Worm (Caenorhabditis elegans) whole organism, early embryonic: ENCODE results near the gene F45D3.1.

Source experiments
- B0310.2 ChIP-seq: sonication (generic microtip); optimal IDR thresholded peaks from 2 replicates; lab custom pipeline; 2016; ENCODE audit warnings: mild to moderate bottlenecking, missing genetic modification characterization, missing compliant biosample characterization
- F13C5.2 ChIP-seq: sonication (generic microtip); optimal IDR thresholded peaks from 2 replicates; lab custom pipeline; 2017; ENCODE audit warnings: mild to moderate bottlenecking, missing genetic modification characterization, inconsistent platforms, missing compliant biosample characterization
- aly-1 ChIP-seq: sonication (generic microtip); optimal IDR thresholded peaks from 2 replicates; lab custom pipeline; 2016; ENCODE audit warnings: missing genetic modification characterization, missing compliant biosample characterization
- ama-1 ChIP-seq: fragments of 150-350 bp; optimal IDR thresholded peaks from 2 replicates; lab custom pipeline; 2014
- ceh-13 ChIP-seq: fragments of 200-800 bp; sonication (Bioruptor generic); optimal IDR thresholded peaks from 2 replicates; lab custom pipeline; 2018; ENCODE audit warnings: mild to moderate bottlenecking, missing genetic modification characterization, missing compliant biosample characterization
- ceh-36 ChIP-seq: sonication (generic microtip); optimal IDR thresholded peaks from 2 replicates; lab custom pipeline; 2016; ENCODE audit warnings: missing genetic modification characterization, inconsistent platforms, missing compliant biosample characterization
- ets-7 ChIP-seq: sonication (generic microtip); optimal IDR thresholded peaks from 2 replicates; lab custom pipeline; 2016; ENCODE audit warnings: missing genotype, missing genetic modification characterization, missing compliant biosample characterization
- flt-1 ChIP-seq: fragments of 200-800 bp; sonication (Bioruptor generic); IDR thresholded peaks from 2 replicates; pipeline ENCODE4 v1.3.6; 2022; ENCODE audit warnings: missing genetic modification characterization, missing compliant biosample characterization
- hmbx-1 ChIP-seq: sonication (generic microtip); optimal IDR thresholded peaks from 2 replicates; lab custom pipeline; 2016; ENCODE audit warnings: mild to moderate bottlenecking, missing genetic modification characterization, missing compliant biosample characterization
- hmg-4 ChIP-seq: fragments of 200-800 bp; sonication (Bioruptor generic); optimal IDR thresholded peaks from 2 replicates; lab custom pipeline; 2018; ENCODE audit warnings: mild to moderate bottlenecking, missing genetic modification characterization, missing compliant biosample characterization
- hnd-1 ChIP-seq: sonication (generic microtip); optimal IDR thresholded peaks from 2 replicates; lab custom pipeline; 2016; ENCODE audit warnings: missing genetic modification characterization, missing compliant biosample characterization
- pes-1 ChIP-seq: fragments of 200-800 bp; sonication (Bioruptor generic); IDR thresholded peaks from 2 replicates; pipeline ENCODE4 v1.3.6; 2022; ENCODE audit warnings: missing genetic modification reagents, missing genetic modification characterization, missing compliant biosample characterization
- scrt-1 ChIP-seq: fragments of 200-800 bp; sonication (Bioruptor generic); IDR thresholded peaks from 2 replicates; pipeline ENCODE4 v1.3.6; 2022; ENCODE audit warnings: missing genetic modification characterization, missing compliant biosample characterization
- sea-1 ChIP-seq: fragments of 200-800 bp; sonication (Bioruptor generic); conservative IDR thresholded peaks from 2 replicates; pipeline ENCODE4 v1.3.6; 2022; ENCODE audit warnings: missing genetic modification characterization, missing compliant biosample characterization
- tbx-11 ChIP-seq: fragments of 200-800 bp; sonication (Bioruptor generic); IDR thresholded peaks from 2 replicates; pipeline ENCODE4 v1.3.6; 2022; ENCODE audit warnings: missing genetic modification characterization, missing compliant biosample characterization
- tbx-37 ChIP-seq: fragments of 200-800 bp; sonication (Bioruptor generic); conservative IDR thresholded peaks from 2 replicates; pipeline ENCODE4 v1.3.6; 2022; ENCODE audit warnings: missing genetic modification reagents, missing genetic modification characterization, missing compliant biosample characterization
- tra-4 ChIP-seq: sonication (generic microtip); optimal IDR thresholded peaks from 2 replicates; lab custom pipeline; 2017; ENCODE audit warnings: missing genetic modification characterization, missing compliant biosample characterization

Gene F45D3.1

DNA sequence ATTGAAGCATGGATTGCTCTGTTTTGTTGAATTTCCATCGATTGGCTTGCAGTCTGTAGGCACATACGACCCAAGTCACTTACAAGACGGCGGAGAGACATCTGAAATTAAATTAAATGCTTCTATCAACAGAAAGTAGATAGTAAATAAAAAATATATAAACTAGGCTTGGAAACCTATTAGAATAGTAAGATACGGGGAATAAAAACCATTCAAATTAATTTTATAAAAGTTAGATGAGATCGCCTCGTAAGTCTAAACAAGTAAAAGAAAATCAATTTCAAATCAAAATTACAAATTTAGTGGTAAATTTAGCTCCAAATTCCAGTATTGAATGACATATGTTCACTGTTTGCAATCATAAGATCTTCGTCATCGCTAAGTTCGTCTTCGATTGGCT lies 32.3 kb upstream of the F45D3.1 start, which contains the start of gene mrps-11:
mrps-11 (minus strand) TSS at position 101 of the 400 bp plus-strand sequence.
- TF ChIP-seq tbx-37 (GFP tag; lab: Robert Waterston, UW) (no peak), tbx-11 (GFP tag; lab: Robert Waterston, UW) (no peak), B0310.2 (tag; lab: Kevin White, UChicago) (no peak), hmbx-1 (tag; lab: Kevin White, UChicago) (no peak), ets-7 (tag; lab: Kevin White, UChicago) (no peak), flt-1 (GFP tag; lab: Robert Waterston, UW) (no peak), scrt-1 (GFP tag; lab: Robert Waterston, UW) (no peak), F13C5.2 (tag; lab: Kevin White, UChicago) (no peak), hnd-1 (tag; lab: Kevin White, UChicago) (no peak), ceh-13 (no peak)

DNA sequence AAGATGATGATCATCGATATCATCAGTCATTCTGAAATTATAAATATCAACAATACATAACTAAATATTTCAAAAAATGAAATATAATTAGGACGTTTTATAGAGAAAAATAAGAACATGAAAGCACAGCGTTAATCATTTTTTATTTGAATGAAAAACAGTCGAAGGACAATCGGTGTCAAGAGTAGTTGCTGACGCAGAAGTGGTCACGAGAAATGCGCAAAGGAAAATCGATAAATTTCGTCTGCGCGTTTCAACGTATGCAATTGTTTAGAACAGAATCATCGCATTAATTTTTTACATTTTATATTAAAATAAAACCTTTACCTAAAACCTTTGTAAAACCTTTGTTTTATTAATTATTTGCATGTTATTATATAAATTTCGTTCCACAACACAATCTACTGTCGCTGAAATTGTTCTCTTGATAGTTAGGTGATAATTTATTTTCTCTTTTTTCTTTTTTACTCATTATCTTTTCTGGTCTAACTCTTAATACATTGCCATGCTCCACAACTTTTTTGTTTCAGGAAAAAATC lies 29.1 kb upstream of the F45D3.1 start, which contains the start of the genes W04D2.4 and rbm-25:
W04D2.4 (minus strand) TSS at position 31 of the 539 bp plus-strand sequence.
rbm-25 (plus strand) TSS at position 489 of the 539 bp plus-strand sequence.
- TF ChIP-seq F13C5.2 (tag; lab: Kevin White, UChicago) = peak; percentile 53
- TF ChIP-seq tbx-37 (GFP tag; lab: Robert Waterston, UW) = no peak

DNA sequence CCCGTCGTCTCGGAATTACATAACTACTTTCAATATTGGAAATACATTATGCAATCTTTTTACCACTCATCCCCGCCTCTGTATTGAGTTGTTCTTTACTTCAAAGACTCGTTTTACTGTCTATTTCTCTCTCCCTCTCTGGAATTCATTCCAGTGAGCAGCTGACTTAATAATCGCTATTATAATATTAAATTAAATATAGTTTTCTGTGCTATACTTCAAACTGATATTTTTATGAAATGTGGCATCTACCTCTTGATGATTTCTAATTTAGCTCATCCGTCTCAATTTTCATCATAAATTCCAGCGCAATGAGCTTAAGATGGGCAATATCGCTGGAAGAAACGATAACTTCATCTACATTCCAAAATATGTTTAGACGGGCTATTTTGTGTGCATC lies 23.4 kb upstream of the F45D3.1 start, which contains the start of gene T28H10.1:
T28H10.1 (plus strand) TSS at position 301 of the 400 bp plus-strand sequence.
- TF ChIP-seq ceh-13 = no peak
- TF ChIP-seq tra-4 (tag; lab: Kevin White, UChicago) = no peak
- TF ChIP-seq ets-7 (tag; lab: Kevin White, UChicago) = no peak
- TF ChIP-seq hmg-4 = no peak
- TF ChIP-seq ama-1 (lab: Kevin White, UChicago) = no peak
- TF ChIP-seq aly-1 (tag; lab: Kevin White, UChicago) = no peak
- TF ChIP-seq pes-1 (GFP tag; lab: Robert Waterston, UW) = no peak
- TF ChIP-seq hmbx-1 (tag; lab: Kevin White, UChicago) = no peak
- no peak for TF ChIP-seq tbx-37 (GFP tag; lab: Robert Waterston, UW)
- TF ChIP-seq flt-1 (GFP tag; lab: Robert Waterston, UW) = no peak
- TF ChIP-seq tbx-11 (GFP tag; lab: Robert Waterston, UW) = no peak
- TF ChIP-seq sea-1 (GFP tag; lab: Robert Waterston, UW) = no peak
- no peak for TF ChIP-seq ceh-36
- no peak for TF ChIP-seq hnd-1 (tag; lab: Kevin White, UChicago)
- no peak for TF ChIP-seq B0310.2 (tag; lab: Kevin White, UChicago)
- TF ChIP-seq F13C5.2 (tag; lab: Kevin White, UChicago) = no peak
- TF ChIP-seq scrt-1 (GFP tag; lab: Robert Waterston, UW) = no peak

DNA sequence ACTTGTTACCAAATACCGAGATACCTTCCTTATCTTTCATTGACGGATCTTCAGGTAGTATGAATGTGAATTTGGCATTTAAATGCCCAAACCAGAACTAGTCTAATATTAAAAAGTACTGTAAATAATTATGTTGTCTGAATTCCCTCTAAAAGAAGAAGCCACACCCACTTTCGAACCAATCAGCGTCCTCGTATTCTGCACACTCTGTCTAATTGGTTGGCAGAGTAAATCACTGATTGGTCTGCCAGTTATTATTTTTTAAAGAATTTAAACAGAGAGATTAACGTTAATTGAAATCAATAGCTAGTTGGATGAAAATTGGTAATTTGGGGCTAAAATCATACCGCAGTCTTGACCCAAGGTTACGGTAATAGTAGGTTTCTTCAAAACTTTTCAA lies 21.1 kb upstream of the F45D3.1 start:
- no peak for TF ChIP-seq flt-1 (GFP tag; lab: Robert Waterston, UW)
- no peak for TF ChIP-seq ama-1 (lab: Kevin White, UChicago)
- TF ChIP-seq ceh-13 = no peak
- no peak for TF ChIP-seq hmg-4
- no peak for TF ChIP-seq hmbx-1 (tag; lab: Kevin White, UChicago)
- TF ChIP-seq tbx-37 (GFP tag; lab: Robert Waterston, UW) = no peak
- TF ChIP-seq tra-4 (tag; lab: Kevin White, UChicago) = no peak
- TF ChIP-seq ceh-36 = no peak
- TF ChIP-seq B0310.2 (tag; lab: Kevin White, UChicago) = no peak
- no peak for TF ChIP-seq tbx-11 (GFP tag; lab: Robert Waterston, UW)
- TF ChIP-seq scrt-1 (GFP tag; lab: Robert Waterston, UW) = no peak
- no peak for TF ChIP-seq hnd-1 (tag; lab: Kevin White, UChicago)
- TF ChIP-seq aly-1 (tag; lab: Kevin White, UChicago) = no peak

DNA sequence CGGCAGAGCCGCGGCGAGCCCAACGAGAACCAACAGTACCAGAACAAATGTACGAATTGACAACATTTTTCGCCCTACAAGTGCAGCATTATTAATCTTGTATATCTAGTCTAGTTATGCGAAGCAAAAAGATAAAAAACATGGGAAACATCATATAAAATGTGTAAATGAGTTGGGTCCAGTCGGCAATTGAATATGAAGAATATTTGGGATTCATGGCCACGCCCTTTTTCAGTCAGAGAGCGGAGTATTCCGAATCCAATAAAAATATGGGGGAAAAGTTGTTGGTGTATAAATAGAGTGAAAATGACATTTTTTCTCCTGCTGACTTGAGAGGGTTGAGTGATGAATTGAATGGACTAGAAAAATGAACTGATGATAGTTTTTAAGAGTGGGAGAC lies 20.7 kb upstream of the F45D3.1 start, which contains the start of gene nlp-46:
nlp-46 (minus strand) TSS at position 101 of the 400 bp plus-strand sequence.
- TF ChIP-seq ceh-36 (no peak), aly-1 (tag; lab: Kevin White, UChicago) (no peak), ceh-13 (no peak), flt-1 (GFP tag; lab: Robert Waterston, UW) (no peak), B0310.2 (tag; lab: Kevin White, UChicago) (no peak), scrt-1 (GFP tag; lab: Robert Waterston, UW) (no peak), ama-1 (lab: Kevin White, UChicago) (no peak)

DNA sequence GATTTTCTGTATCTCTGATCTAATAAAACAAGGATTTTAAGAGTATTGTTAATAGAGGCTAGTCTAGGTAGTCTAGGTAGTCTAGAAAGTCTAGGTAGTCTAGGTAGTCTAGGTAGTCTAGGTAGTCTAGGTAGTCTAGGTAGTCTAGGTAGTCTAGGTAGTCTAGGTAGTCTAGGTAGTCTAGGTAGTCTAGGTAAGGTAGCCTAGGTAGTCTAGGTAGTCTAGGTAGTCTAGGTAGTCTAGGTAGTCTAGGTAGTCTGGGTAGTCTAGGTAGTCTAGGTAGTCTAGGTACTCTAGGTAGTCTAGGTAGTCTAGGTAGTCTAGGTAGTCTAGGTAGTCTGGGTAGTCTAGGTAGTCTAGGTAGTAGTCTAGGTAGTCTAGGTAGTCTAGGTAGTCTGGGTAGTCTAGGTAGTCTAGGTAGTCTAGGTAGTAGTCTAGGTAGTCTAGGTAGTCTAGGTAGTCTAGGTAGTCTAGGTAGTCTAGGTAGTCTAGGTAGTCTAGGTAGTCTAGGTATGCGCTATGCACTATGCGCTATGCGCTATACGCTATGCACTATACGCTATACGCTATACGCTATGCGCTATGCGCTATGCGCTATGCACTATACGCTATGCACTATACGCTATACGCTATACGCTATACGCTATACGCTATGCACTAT lies 16.8 kb upstream of the F45D3.1 start:
- peak; percentile 48 for TF ChIP-seq ceh-36
- TF ChIP-seq hnd-1 (tag; lab: Kevin White, UChicago) = peak; percentile 66

DNA sequence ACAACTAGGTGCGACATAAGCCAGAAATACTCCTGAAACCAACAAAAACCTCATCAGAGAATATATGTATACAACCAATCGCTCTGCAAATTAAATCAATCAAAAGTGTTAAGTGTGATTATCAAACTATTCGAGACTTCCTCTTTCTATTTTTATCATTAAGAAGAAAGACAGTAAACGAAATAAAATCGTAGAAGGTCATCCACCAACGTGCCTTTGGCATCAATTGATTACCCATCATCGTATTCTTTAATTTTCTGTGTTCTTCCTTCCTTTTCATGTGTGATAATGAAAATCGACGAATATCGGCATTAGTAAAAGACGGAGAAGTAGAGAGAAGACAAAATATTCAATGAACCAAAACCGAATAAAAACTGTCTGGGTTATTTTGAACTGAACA lies 14.9 kb upstream of the F45D3.1 start:
- TF ChIP-seq flt-1 (GFP tag; lab: Robert Waterston, UW) (no peak), tbx-37 (GFP tag; lab: Robert Waterston, UW) (no peak), ama-1 (lab: Kevin White, UChicago) (no peak)

DNA sequence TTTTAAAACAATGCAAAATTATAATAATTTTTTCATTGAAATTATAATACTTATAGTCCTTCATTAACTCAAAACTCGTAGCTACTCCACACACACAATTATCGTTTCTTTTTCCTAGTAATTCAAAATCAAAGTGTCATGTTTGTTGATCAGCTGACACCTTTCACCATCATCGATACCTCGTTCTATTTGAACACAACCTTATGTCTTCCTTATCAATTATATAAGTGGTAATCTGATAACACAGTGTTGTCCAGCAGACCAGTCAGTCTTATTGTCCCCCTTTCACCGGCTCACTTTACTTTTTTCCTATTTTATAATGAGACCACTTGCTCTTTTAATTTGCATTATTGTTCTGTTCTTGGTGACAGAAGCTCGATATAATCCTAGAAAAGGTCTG lies 14.1 kb upstream of the F45D3.1 start, which contains the start of the genes T28H10.2 and lgmn-1:
T28H10.2 (minus strand) TSS at position 177 of the 400 bp plus-strand sequence.
lgmn-1 (plus strand) TSS at position 284 of the 400 bp plus-strand sequence.
- no peak for TF ChIP-seq ets-7 (tag; lab: Kevin White, UChicago)
- TF ChIP-seq ceh-13 = no peak
- no peak for TF ChIP-seq tbx-37 (GFP tag; lab: Robert Waterston, UW)
- TF ChIP-seq hmbx-1 (tag; lab: Kevin White, UChicago) = no peak
- no peak for TF ChIP-seq ama-1 (lab: Kevin White, UChicago)
- TF ChIP-seq tbx-11 (GFP tag; lab: Robert Waterston, UW) = no peak
- TF ChIP-seq hnd-1 (tag; lab: Kevin White, UChicago) = no peak
- no peak for TF ChIP-seq aly-1 (tag; lab: Kevin White, UChicago)
- no peak for TF ChIP-seq flt-1 (GFP tag; lab: Robert Waterston, UW)
- no peak for TF ChIP-seq hmg-4
- TF ChIP-seq ceh-36 = no peak
- TF ChIP-seq scrt-1 (GFP tag; lab: Robert Waterston, UW) = no peak
- TF ChIP-seq B0310.2 (tag; lab: Kevin White, UChicago) = no peak
- no peak for TF ChIP-seq tra-4 (tag; lab: Kevin White, UChicago)
- no peak for TF ChIP-seq F13C5.2 (tag; lab: Kevin White, UChicago)
- no peak for TF ChIP-seq pes-1 (GFP tag; lab: Robert Waterston, UW)
- TF ChIP-seq sea-1 (GFP tag; lab: Robert Waterston, UW) = no peak
